Worm (Caenorhabditis elegans) whole organism, midembryonic: ENCODE measurements around the gene C18F10.2.

Experiments
- T22C8.4 ChIP-seq: fragments of 200-800 bp; sonication (Bioruptor generic); IDR thresholded peaks from 2 replicates; pipeline ENCODE4 v1.3.6; 2022; ENCODE audit warnings: missing genetic modification characterization, missing compliant biosample characterization
- cog-1 ChIP-seq: sonication (generic microtip); optimal IDR thresholded peaks from 2 replicates; lab custom pipeline; 2016; ENCODE audit warnings: missing genetic modification characterization, missing compliant biosample characterization
- flt-1 ChIP-seq: fragments of 200-800 bp; sonication (Bioruptor generic); IDR thresholded peaks from 2 replicates; pipeline ENCODE4 v1.3.6; 2022; ENCODE audit warnings: missing genetic modification characterization, missing compliant biosample characterization
- klf-2 ChIP-seq: fragments of 200-800 bp; sonication (Bioruptor generic); conservative IDR thresholded peaks from 2 replicates; pipeline ENCODE4 v1.3.6; 2022; ENCODE audit warnings: missing genetic modification reagents, missing genetic modification characterization, missing compliant biosample characterization
- med-1 ChIP-seq: sonication (generic microtip); optimal IDR thresholded peaks from 2 replicates; lab custom pipeline; 2017; ENCODE audit warnings: missing genetic modification characterization, mild to moderate bottlenecking, missing compliant biosample characterization, antibody characterized with exemption, missing genetic modification reagents; ENCODE audit not compliant: insufficient read depth
- ref-1 ChIP-seq: fragments of 200-800 bp; sonication (Bioruptor generic); conservative IDR thresholded peaks from 2 replicates; pipeline ENCODE4 v1.3.6; 2022; ENCODE audit warnings: missing genetic modification reagents, missing genetic modification characterization, missing compliant biosample characterization
- tab-1 ChIP-seq: fragments of 200-800 bp; sonication (Bioruptor generic); IDR thresholded peaks from 2 replicates; pipeline ENCODE4 v1.3.6; 2022; ENCODE audit warnings: missing genetic modification characterization, missing compliant biosample characterization
- ztf-23 ChIP-seq: fragments of 200-800 bp; sonication (Bioruptor generic); IDR thresholded peaks from 2 replicates; pipeline ENCODE4 v1.3.6; 2022; ENCODE audit warnings: missing genetic modification reagents, missing genetic modification characterization, missing compliant biosample characterization
- ztf-29 ChIP-seq: fragments of 200-800 bp; sonication (Bioruptor generic); IDR thresholded peaks from 2 replicates; pipeline ENCODE4 v1.3.6; 2022; ENCODE audit warnings: missing genetic modification reagents, missing genetic modification characterization, missing compliant biosample characterization

The C18F10.2 gene

DNA sequence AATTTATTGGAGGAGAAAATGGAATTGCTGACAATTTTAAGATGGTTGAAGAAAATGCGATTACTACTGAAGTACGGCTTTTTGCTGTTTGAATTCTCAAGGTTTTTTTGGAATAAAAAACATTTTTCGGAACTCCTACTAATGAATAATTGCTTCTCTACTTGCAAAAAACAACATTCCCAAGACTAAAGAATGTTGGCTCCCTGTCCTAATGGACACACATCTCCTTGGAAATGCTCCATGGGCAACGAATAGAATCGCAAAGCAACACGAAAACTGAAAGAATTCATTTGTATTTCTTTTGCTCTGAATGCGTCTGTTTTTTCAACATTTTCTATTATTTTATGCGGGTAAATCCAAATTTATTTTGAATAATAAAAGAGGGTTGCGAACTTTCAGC is at the start of gene C18F10.2:
TSS of gene C18F10.2 (plus strand) at position 301 of the 400 bp plus-strand sequence.
- TF ChIP-seq ref-1 (GFP tag; lab: Robert Waterston, UW): no peak
- TF ChIP-seq klf-2 (GFP tag; lab: Robert Waterston, UW): no peak
- no peak for TF ChIP-seq ztf-29 (GFP tag; lab: Robert Waterston, UW)
- TF ChIP-seq flt-1 (GFP tag; lab: Robert Waterston, UW): no peak
- no peak for TF ChIP-seq tab-1 (GFP tag; lab: Robert Waterston, UW)
- TF ChIP-seq ztf-23 (GFP tag; lab: Robert Waterston, UW): no peak
- TF ChIP-seq T22C8.4 (GFP tag; lab: Robert Waterston, UW): no peak
- TF ChIP-seq med-1: no peak
- TF ChIP-seq cog-1 (tag; lab: Kevin White, UChicago): no peak

DNA sequence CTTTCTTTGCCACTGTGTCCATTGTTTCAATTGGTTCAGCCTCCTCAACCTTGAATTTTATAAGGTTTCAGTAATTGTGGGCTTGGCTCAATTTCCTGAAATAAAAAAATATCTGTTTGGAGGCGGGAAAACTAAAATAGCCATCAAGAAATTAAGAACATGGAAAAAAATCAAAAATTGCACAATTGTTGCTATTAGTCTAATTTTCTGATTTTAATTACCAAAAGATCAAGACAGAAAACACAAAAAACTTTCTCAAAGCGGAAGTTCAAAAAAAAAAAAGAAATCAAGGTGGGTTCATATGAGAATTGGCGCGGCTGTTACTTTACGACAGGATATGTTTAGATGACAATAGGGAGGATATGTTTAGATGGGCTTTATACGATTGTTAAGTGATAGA is 42.1 kb upstream of the C18F10.2 start, which contains the start of gene esyt-2:
TSS of gene esyt-2 (minus strand) at position 101 of the 400 bp plus-strand sequence.
- TF ChIP-seq tab-1 (GFP tag; lab: Robert Waterston, UW) (no peak), med-1 (no peak), cog-1 (tag; lab: Kevin White, UChicago) (no peak), flt-1 (GFP tag; lab: Robert Waterston, UW) (no peak), ref-1 (GFP tag; lab: Robert Waterston, UW) (no peak), ztf-23 (GFP tag; lab: Robert Waterston, UW) (no peak), klf-2 (GFP tag; lab: Robert Waterston, UW) (no peak), T22C8.4 (GFP tag; lab: Robert Waterston, UW) (no peak), ztf-29 (GFP tag; lab: Robert Waterston, UW) (no peak)

ce11 chrIII:6231880-6232279 is 41.1 kb upstream of the C18F10.2 start:
- TF ChIP-seq cog-1 (tag; lab: Kevin White, UChicago) (no peak), tab-1 (GFP tag; lab: Robert Waterston, UW) (no peak), ztf-23 (GFP tag; lab: Robert Waterston, UW) (no peak), flt-1 (GFP tag; lab: Robert Waterston, UW) (no peak), ref-1 (GFP tag; lab: Robert Waterston, UW) (no peak), med-1 (no peak), klf-2 (GFP tag; lab: Robert Waterston, UW) (no peak), T22C8.4 (GFP tag; lab: Robert Waterston, UW) (no peak), ztf-29 (GFP tag; lab: Robert Waterston, UW) (no peak)

DNA sequence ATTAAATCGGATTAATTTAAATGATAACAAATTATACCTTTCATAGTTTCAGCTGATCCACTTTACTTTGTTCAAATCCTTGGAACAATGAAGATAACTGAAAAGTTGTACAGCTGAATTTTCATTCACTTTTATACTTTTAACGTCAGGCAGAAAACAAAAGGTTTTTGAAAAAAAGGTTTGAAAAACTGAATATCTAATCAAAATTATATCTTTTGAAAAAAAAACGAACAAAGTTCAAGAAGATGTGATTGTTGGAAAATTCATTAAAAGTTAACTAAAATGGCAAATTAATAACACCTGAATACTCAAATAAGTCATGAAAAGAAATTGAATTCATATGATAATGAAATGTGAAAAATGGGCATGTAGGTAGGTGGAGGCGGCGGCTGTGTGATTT is 36.3 kb upstream of the C18F10.2 start, which contains the start of gene T12A2.21:
TSS of gene T12A2.21 (minus strand) at position 101 of the 400 bp plus-strand sequence.
- no peak for TF ChIP-seq tab-1 (GFP tag; lab: Robert Waterston, UW)
- no peak for TF ChIP-seq med-1
- TF ChIP-seq flt-1 (GFP tag; lab: Robert Waterston, UW): no peak
- no peak for TF ChIP-seq klf-2 (GFP tag; lab: Robert Waterston, UW)
- no peak for TF ChIP-seq T22C8.4 (GFP tag; lab: Robert Waterston, UW)
- no peak for TF ChIP-seq ztf-23 (GFP tag; lab: Robert Waterston, UW)
- TF ChIP-seq ztf-29 (GFP tag; lab: Robert Waterston, UW): no peak

ce11 chrIII:6240528-6240927 is 32.4 kb upstream of the C18F10.2 start, which contains the start of gene T12A2.3:
Gene T12A2.3, plus strand, starts transcription at chrIII:6240828.
- TF ChIP-seq med-1: no peak
- no peak for TF ChIP-seq flt-1 (GFP tag; lab: Robert Waterston, UW)
- TF ChIP-seq cog-1 (tag; lab: Kevin White, UChicago): no peak
- no peak for TF ChIP-seq T22C8.4 (GFP tag; lab: Robert Waterston, UW)
- no peak for TF ChIP-seq ref-1 (GFP tag; lab: Robert Waterston, UW)
- no peak for TF ChIP-seq klf-2 (GFP tag; lab: Robert Waterston, UW)
- TF ChIP-seq tab-1 (GFP tag; lab: Robert Waterston, UW): no peak
- no peak for TF ChIP-seq ztf-23 (GFP tag; lab: Robert Waterston, UW)
- no peak for TF ChIP-seq ztf-29 (GFP tag; lab: Robert Waterston, UW)

DNA sequence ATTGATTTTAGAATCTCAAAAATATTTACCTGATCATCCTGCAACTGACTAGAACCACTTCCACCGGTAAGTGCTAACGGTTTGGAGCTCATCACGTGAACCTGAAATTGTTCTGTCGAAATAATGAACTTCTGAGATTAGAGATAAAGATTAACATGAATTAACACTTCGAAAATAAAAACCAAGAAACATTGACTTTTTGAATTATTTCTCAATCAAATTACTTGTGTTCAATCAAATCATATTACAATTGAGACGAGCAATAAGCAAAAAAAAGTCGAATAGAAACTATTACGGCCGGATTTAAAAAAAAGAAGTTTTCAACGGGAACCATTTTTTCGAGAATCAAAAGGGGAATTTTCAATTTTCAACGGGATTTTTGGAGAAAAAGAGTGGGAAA is 27.2 kb upstream of the C18F10.2 start, which contains the start of gene bcas-2:
TSS of gene bcas-2 (minus strand) at position 101 of the 400 bp plus-strand sequence.
- TF ChIP-seq ref-1 (GFP tag; lab: Robert Waterston, UW): no peak
- no peak for TF ChIP-seq flt-1 (GFP tag; lab: Robert Waterston, UW)
- TF ChIP-seq med-1: no peak
- TF ChIP-seq tab-1 (GFP tag; lab: Robert Waterston, UW): no peak
- TF ChIP-seq ztf-29 (GFP tag; lab: Robert Waterston, UW): no peak
- TF ChIP-seq T22C8.4 (GFP tag; lab: Robert Waterston, UW): no peak
- no peak for TF ChIP-seq ztf-23 (GFP tag; lab: Robert Waterston, UW)

DNA sequence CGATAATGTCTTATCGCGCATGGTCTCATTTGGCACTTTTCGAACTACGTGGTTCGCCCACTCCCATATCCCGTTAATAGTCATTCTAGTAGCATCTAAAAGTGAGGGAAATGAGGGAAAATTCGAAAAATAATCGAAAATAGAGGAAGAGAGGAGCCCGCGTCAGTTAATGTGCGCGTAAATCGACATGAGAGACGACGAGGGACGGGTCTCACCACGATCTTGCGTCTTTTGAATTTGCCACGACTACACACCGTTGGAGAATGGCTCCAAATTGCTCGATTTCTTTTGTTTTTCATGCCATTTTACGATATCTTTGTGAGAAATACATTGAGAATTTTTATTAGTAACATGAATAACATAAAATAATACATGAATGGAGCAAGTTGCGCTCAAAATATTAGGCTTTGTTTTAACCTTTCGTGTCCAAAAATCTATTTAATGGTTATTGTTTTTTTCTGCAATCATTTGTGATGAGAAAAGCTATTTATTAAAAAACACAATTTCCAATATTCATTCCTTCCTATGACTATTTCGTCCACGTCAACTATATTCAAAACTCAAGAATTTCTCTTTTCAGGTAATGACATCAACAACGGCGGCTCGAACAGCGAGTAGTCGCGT is 24.8 kb upstream of the C18F10.2 start, which contains the start of the genes gen-1 and stt-3:
TSS of gene gen-1 (minus strand) at position 95 of the 624 bp plus-strand sequence.
TSS of gene stt-3 (plus strand) at position 574 of the 624 bp plus-strand sequence.
- TF ChIP-seq flt-1 (GFP tag; lab: Robert Waterston, UW) (no peak), ztf-23 (GFP tag; lab: Robert Waterston, UW) (no peak), cog-1 (tag; lab: Kevin White, UChicago) (no peak), tab-1 (GFP tag; lab: Robert Waterston, UW) (no peak), med-1 (no peak), ztf-29 (GFP tag; lab: Robert Waterston, UW) (no peak), ref-1 (GFP tag; lab: Robert Waterston, UW) (no peak), klf-2 (GFP tag; lab: Robert Waterston, UW) (no peak)

- TF ChIP-seq flt-1 (GFP tag; lab: Robert Waterston, UW): no peak
- no peak for TF ChIP-seq ztf-23 (GFP tag; lab: Robert Waterston, UW)
- TF ChIP-seq ztf-29 (GFP tag; lab: Robert Waterston, UW): no peak
- TF ChIP-seq klf-2 (GFP tag; lab: Robert Waterston, UW): no peak
- TF ChIP-seq cog-1 (tag; lab: Kevin White, UChicago): no peak
- TF ChIP-seq med-1: no peak
- TF ChIP-seq T22C8.4 (GFP tag; lab: Robert Waterston, UW): no peak
- TF ChIP-seq ref-1 (GFP tag; lab: Robert Waterston, UW): no peak
- TF ChIP-seq tab-1 (GFP tag; lab: Robert Waterston, UW): no peak
These were observed 21.5 kb upstream of the C18F10.2 start, which contains the start of gene amdh-1 for ce11 chrIII:6251511-6251910. Gene amdh-1, plus strand, starts transcription at chrIII:6251811.
